Worm (Caenorhabditis elegans) whole organism, L2 larva: ENCODE data around the gene rps-4.

ENCODE experiments used
- C34F6.9 ChIP-seq: fragments of 150-350 bp; optimal IDR thresholded peaks from 2 replicates; lab custom pipeline; 2014; ENCODE audit warnings: missing biosample characterization, missing genetic modification characterization
- F13H6.1 ChIP-seq: sonication (generic microtip); optimal IDR thresholded peaks from 2 replicates; lab custom pipeline; 2016; ENCODE audit warnings: missing genetic modification characterization, missing compliant biosample characterization
- R02D3.7 ChIP-seq: fragments of 150-350 bp; optimal IDR thresholded peaks from 2 replicates; lab custom pipeline; 2014; ENCODE audit warnings: missing biosample characterization, missing genetic modification characterization
- Y55F3AM.14 ChIP-seq: fragments of 200-800 bp; sonication (Bioruptor generic); optimal IDR thresholded peaks from 2 replicates; lab custom pipeline; 2018; ENCODE audit warnings: mild to moderate bottlenecking, missing genetic modification characterization, missing compliant biosample characterization
- ZK546.5 ChIP-seq: sonication (generic microtip); optimal IDR thresholded peaks from 2 replicates; lab custom pipeline; 2017; ENCODE audit warnings: missing biosample characterization, missing genetic modification characterization
- alr-1 ChIP-seq: fragments of 150-350 bp; optimal IDR thresholded peaks from 2 replicates; lab custom pipeline; 2014; ENCODE audit warnings: missing biosample characterization, missing genetic modification characterization
- aly-2 ChIP-seq: fragments of 150-350 bp; optimal IDR thresholded peaks from 2 replicates; lab custom pipeline; 2014; ENCODE audit warnings: missing biosample characterization, missing genetic modification characterization
- ama-1 ChIP-seq: fragments of 150-350 bp; optimal IDR thresholded peaks from 2 replicates; lab custom pipeline; 2018; ENCODE audit warnings: inconsistent platforms
- blmp-1 ChIP-seq: sonication (generic microtip); optimal IDR thresholded peaks from 2 replicates; lab custom pipeline; 2017; ENCODE audit warnings: missing genetic modification characterization, mild to moderate bottlenecking, missing compliant biosample characterization, antibody characterized with exemption, moderate library complexity; ENCODE audit not compliant: insufficient read depth
- crh-2 ChIP-seq: sonication (generic microtip); optimal IDR thresholded peaks from 2 replicates; lab custom pipeline; 2017; ENCODE audit warnings: missing biosample characterization, missing genetic modification characterization
- dmd-4 ChIP-seq: sonication (generic microtip); optimal IDR thresholded peaks from 2 replicates; lab custom pipeline; 2017; ENCODE audit warnings: missing biosample characterization, missing genetic modification characterization
- egl-27 ChIP-seq: sonication (generic microtip); optimal IDR thresholded peaks from 3 replicates; lab custom pipeline; 2017; ENCODE audit warnings: missing biosample characterization, missing genetic modification reagents, missing genetic modification characterization
- elt-1 ChIP-seq: fragments of 150-350 bp; optimal IDR thresholded peaks from 2 replicates; lab custom pipeline; 2014; ENCODE audit warnings: missing biosample characterization, missing genetic modification characterization
- elt-3 ChIP-seq: sonication (generic microtip); optimal IDR thresholded peaks from 2 replicates; lab custom pipeline; 2017; ENCODE audit warnings: missing biosample characterization, missing genetic modification characterization
- fos-1 ChIP-seq: fragments of 150-350 bp; optimal IDR thresholded peaks from 2 replicates; lab custom pipeline; 2014; ENCODE audit warnings: missing biosample characterization, missing genetic modification characterization
- gmeb-1 ChIP-seq: fragments of 150-350 bp; optimal IDR thresholded peaks from 2 replicates; lab custom pipeline; 2014; ENCODE audit warnings: missing biosample characterization, missing genetic modification characterization
- lin-11 ChIP-seq: fragments of 150-350 bp; sonication (generic microtip); optimal IDR thresholded peaks from 2 replicates; lab custom pipeline; 2014; ENCODE audit warnings: missing biosample characterization, missing genetic modification characterization, inconsistent platforms, mixed read lengths
- lin-13 ChIP-seq: fragments of 150-350 bp; optimal IDR thresholded peaks from 2 replicates; lab custom pipeline; 2014; ENCODE audit warnings: missing biosample characterization, missing genetic modification reagents, missing genetic modification characterization
- lin-39 ChIP-seq: fragments of 150-350 bp; optimal IDR thresholded peaks from 2 replicates; lab custom pipeline; 2014; ENCODE audit warnings: missing biosample characterization, missing genetic modification reagents, missing genetic modification characterization
- lsy-2 ChIP-seq, 2 experiments: fragments of 150-350 bp in 1 of 2; sonication (generic microtip) in 1 of 2; optimal IDR thresholded peaks; 2 replicates each; lab custom pipeline; 2014 to 2017; ENCODE audit warnings: missing biosample characterization in 2 of 2, missing genetic modification characterization in 2 of 2
- mab-5 ChIP-seq: fragments of 150-350 bp; optimal IDR thresholded peaks from 2 replicates; lab custom pipeline; 2014; ENCODE audit warnings: missing biosample characterization, missing genetic modification characterization
- mbf-1 ChIP-seq: sonication (generic microtip); optimal IDR thresholded peaks from 2 replicates; lab custom pipeline; 2017; ENCODE audit warnings: missing biosample characterization, missing genetic modification characterization
- mdl-1 ChIP-seq, 2 experiments: fragments of 150-350 bp in 1 of 2; sonication (generic microtip) in 1 of 2; optimal IDR thresholded peaks; 2 replicates each; lab custom pipeline; 2017; ENCODE audit warnings: missing biosample characterization in 2 of 2, missing genetic modification characterization in 2 of 2
- nhr-11 ChIP-seq: fragments of 150-350 bp; optimal IDR thresholded peaks from 2 replicates; lab custom pipeline; 2014; ENCODE audit warnings: missing biosample characterization, missing genetic modification characterization
- nhr-12 ChIP-seq: fragments of 150-350 bp; optimal IDR thresholded peaks from 2 replicates; lab custom pipeline; 2014; ENCODE audit warnings: missing biosample characterization, missing genetic modification characterization
- nhr-129 ChIP-seq: fragments of 150-350 bp; optimal IDR thresholded peaks from 2 replicates; lab custom pipeline; 2014; ENCODE audit warnings: missing biosample characterization, missing genetic modification characterization
- nhr-21 ChIP-seq: fragments of 150-350 bp; optimal IDR thresholded peaks from 2 replicates; lab custom pipeline; 2014; ENCODE audit warnings: missing biosample characterization, missing genetic modification characterization
- nhr-237 ChIP-seq: fragments of 150-350 bp; optimal IDR thresholded peaks from 2 replicates; lab custom pipeline; 2014; ENCODE audit warnings: missing biosample characterization, missing genetic modification characterization
- nhr-25 ChIP-seq: fragments of 150-350 bp; sonication (generic microtip); optimal IDR thresholded peaks from 3 replicates; lab custom pipeline; 2014; ENCODE audit warnings: missing biosample characterization, missing genetic modification characterization
- nhr-6 ChIP-seq: fragments of 150-350 bp; optimal IDR thresholded peaks from 2 replicates; lab custom pipeline; 2014; ENCODE audit warnings: missing biosample characterization, missing genetic modification characterization
- nhr-77 ChIP-seq: fragments of 150-350 bp; optimal IDR thresholded peaks from 2 replicates; lab custom pipeline; 2014; ENCODE audit warnings: missing biosample characterization, missing genetic modification characterization
- peb-1 ChIP-seq: fragments of 150-350 bp; optimal IDR thresholded peaks from 2 replicates; lab custom pipeline; 2014; ENCODE audit warnings: missing biosample characterization, missing genetic modification characterization
- skn-1 ChIP-seq: sonication (generic microtip); optimal IDR thresholded peaks from 2 replicates; lab custom pipeline; 2017; ENCODE audit warnings: missing biosample characterization, missing genetic modification characterization
- sma-9 ChIP-seq, 2 experiments: fragments of 150-350 bp in 1 of 2; sonication (generic microtip) in 1 of 2; optimal IDR thresholded peaks; 2 replicates each; lab custom pipeline; 2014 to 2016; ENCODE audit warnings: missing genetic modification characterization in 2 of 2, mild to moderate bottlenecking in 1 of 2, missing biosample characterization in 1 of 2, missing compliant biosample characterization in 1 of 2, missing genetic modification reagents in 1 of 2, moderate library complexity in 1 of 2
- snpc-4 ChIP-seq: fragments of 150-350 bp; optimal IDR thresholded peaks from 2 replicates; lab custom pipeline; 2014; ENCODE audit warnings: missing biosample characterization, missing genetic modification characterization
- unc-39 ChIP-seq: fragments of 150-350 bp; optimal IDR thresholded peaks from 2 replicates; lab custom pipeline; 2014; ENCODE audit warnings: missing biosample characterization, missing genetic modification characterization
- unc-55 ChIP-seq: fragments of 150-350 bp; sonication (generic microtip); optimal IDR thresholded peaks from 3 replicates; lab custom pipeline; 2014; ENCODE audit warnings: missing biosample characterization, missing genetic modification reagents, missing genetic modification characterization
- unc-62 ChIP-seq: fragments of 150-350 bp; optimal IDR thresholded peaks from 2 replicates; lab custom pipeline; 2014; ENCODE audit warnings: missing biosample characterization, missing genetic modification reagents, missing genetic modification characterization
- zag-1 ChIP-seq: fragments of 150-350 bp; optimal IDR thresholded peaks from 2 replicates; lab custom pipeline; 2014; ENCODE audit warnings: missing biosample characterization, missing genetic modification characterization
- ztf-1 ChIP-seq: fragments of 200-800 bp; sonication (Bioruptor generic); conservative IDR thresholded peaks from 2 replicates; pipeline ENCODE4 v1.3.6; 2022; ENCODE audit warnings: missing genetic modification characterization, missing compliant biosample characterization
- ztf-11 ChIP-seq: sonication (generic microtip); optimal IDR thresholded peaks from 2 replicates; lab custom pipeline; 2017; ENCODE audit warnings: missing biosample characterization, missing genetic modification characterization
- ztf-4 ChIP-seq: fragments of 150-350 bp; optimal IDR thresholded peaks from 2 replicates; lab custom pipeline; 2014; ENCODE audit warnings: missing biosample characterization, missing genetic modification characterization

The rps-4 gene

DNA sequence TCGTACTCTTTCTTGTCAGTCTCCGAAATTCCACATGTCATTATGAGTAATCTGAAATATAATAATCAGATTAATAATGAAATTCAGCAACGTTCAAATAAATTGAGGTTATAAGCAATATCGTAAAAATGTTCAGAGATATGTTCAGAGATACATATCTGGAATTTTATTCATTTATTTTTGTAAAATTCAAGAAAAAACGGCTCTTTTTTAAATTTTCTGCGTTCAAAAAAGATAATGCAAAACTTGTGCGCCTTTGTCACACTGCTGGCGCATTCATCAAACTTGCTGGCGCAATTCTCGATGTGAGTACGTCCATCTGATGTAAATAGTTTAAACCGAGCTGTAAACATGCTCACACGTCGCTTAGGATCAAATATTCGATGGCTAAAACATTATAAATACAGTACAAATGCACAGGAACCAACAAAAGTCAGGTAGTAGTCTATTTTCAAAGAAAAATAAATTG is 18.8 kb upstream of the rps-4 start, which contains the start of the genes rde-8 and ZC477.3 (continued):
- TF ChIP-seq nhr-77 (tag; lab: Kevin White, UChicago) (no peak), sma-9 (GFP tag; optimal IDR thresholded peaks at IDR 0.05; lab: Kevin White, UChicago) (peak; percentile 80), sma-9 (tag; optimal IDR thresholded peaks at IDR 0.05; lab: Kevin White, UChicago) (no peak), ztf-4 (tag; lab: Kevin White, UChicago) (no peak), aly-2 (tag; lab: Kevin White, UChicago) (no peak), lsy-2 (tag; optimal IDR thresholded peaks at IDR 0.05; lab: Kevin White, UChicago) (peak; percentile 67 to 89), unc-39 (no peak), nhr-21 (tag; lab: Kevin White, UChicago) (peak; percentile 54), mbf-1 (no peak), nhr-237 (tag; lab: Kevin White, UChicago) (no peak), nhr-129 (tag; lab: Kevin White, UChicago) (peak; percentile 57), nhr-6 (tag; lab: Kevin White, UChicago) (no peak), Y55F3AM.14 (GFP tag; lab: Kevin White, UChicago) (no peak), lin-11 (tag; lab: Kevin White, UChicago) (peak; percentile 32)

DNA sequence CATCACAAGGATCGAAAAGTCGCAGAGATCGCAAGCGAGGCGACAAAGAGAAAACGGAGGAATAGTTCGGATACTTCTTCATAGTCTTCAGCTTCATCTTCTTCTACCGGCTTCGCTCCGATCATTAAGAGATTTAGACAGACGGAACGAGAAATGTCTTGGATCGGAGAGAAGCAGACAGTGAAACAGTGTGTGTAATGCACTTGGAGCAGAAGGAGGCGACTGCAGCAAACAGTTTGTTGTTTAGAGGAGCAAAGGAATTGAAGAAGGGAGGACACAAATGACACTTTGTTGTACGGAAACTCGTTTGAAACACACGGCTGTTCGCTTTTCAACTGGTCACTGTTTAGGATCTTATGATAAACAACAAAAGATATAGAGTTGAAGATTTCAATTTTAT is 14.9 kb upstream of the rps-4 start:
- TF ChIP-seq crh-2 (tag; lab: Kevin White, UChicago): no peak
- no peak for TF ChIP-seq elt-1 (tag; lab: Kevin White, UChicago)
- TF ChIP-seq fos-1: peak; percentile 12
- TF ChIP-seq lin-13 (GFP tag; lab: Kevin White, UChicago): no peak
- no peak for TF ChIP-seq R02D3.7
- TF ChIP-seq egl-27 (tag; lab: Kevin White, UChicago): no peak
- TF ChIP-seq ztf-4 (tag; lab: Kevin White, UChicago): no peak
- no peak for TF ChIP-seq dmd-4 (tag; lab: Kevin White, UChicago)
- TF ChIP-seq ama-1: no peak
- no peak for TF ChIP-seq unc-39
- TF ChIP-seq ZK546.5 (tag; lab: Kevin White, UChicago): no peak
- no peak for TF ChIP-seq mab-5
- TF ChIP-seq elt-3 (tag; lab: Kevin White, UChicago): no peak
- no peak for TF ChIP-seq peb-1 (tag; lab: Kevin White, UChicago)
- peak; percentile 60 for TF ChIP-seq nhr-129 (tag; lab: Kevin White, UChicago)
- peak in 1 of 2 experiments; percentile 53 for TF ChIP-seq lsy-2 (tag; optimal IDR thresholded peaks at IDR 0.05; lab: Kevin White, UChicago)
- TF ChIP-seq C34F6.9 (tag; lab: Kevin White, UChicago): peak; percentile 40
- no peak for TF ChIP-seq ztf-1 (GFP tag; lab: Robert Waterston, UW)
- no peak for TF ChIP-seq zag-1 (tag; lab: Kevin White, UChicago)
- no peak for TF ChIP-seq nhr-21 (tag; lab: Kevin White, UChicago)
- TF ChIP-seq nhr-6 (tag; lab: Kevin White, UChicago): no peak
- TF ChIP-seq skn-1 (tag; lab: Kevin White, UChicago): no peak
- no peak for TF ChIP-seq unc-62 (GFP tag; lab: Kevin White, UChicago)
- no peak for TF ChIP-seq gmeb-1 (tag; lab: Kevin White, UChicago)
- no peak for TF ChIP-seq lin-39 (tag; lab: Kevin White, UChicago)
- no peak for TF ChIP-seq nhr-12
- TF ChIP-seq unc-55 (GFP tag; lab: Kevin White, UChicago): no peak
- TF ChIP-seq nhr-25 (tag; lab: Kevin White, UChicago): no peak
- TF ChIP-seq sma-9 (GFP tag; optimal IDR thresholded peaks at IDR 0.05; lab: Kevin White, UChicago): peak; percentile 71
- no peak for TF ChIP-seq sma-9 (tag; optimal IDR thresholded peaks at IDR 0.05; lab: Kevin White, UChicago)
- TF ChIP-seq alr-1: no peak
- peak; percentile 92 for TF ChIP-seq F13H6.1 (tag; lab: Kevin White, UChicago)
- no peak for TF ChIP-seq snpc-4 (tag; lab: Kevin White, UChicago)
- no peak for TF ChIP-seq ztf-11 (tag; lab: Kevin White, UChicago)
- no peak for TF ChIP-seq blmp-1 (tag; lab: Kevin White, UChicago)
- TF ChIP-seq nhr-77 (tag; lab: Kevin White, UChicago): no peak
- no peak for TF ChIP-seq lin-11 (tag; lab: Kevin White, UChicago)
- TF ChIP-seq nhr-11 (tag; lab: Kevin White, UChicago): no peak
- TF ChIP-seq mdl-1 (tag; optimal IDR thresholded peaks at IDR 0.05; lab: Kevin White, UChicago): no peak
